Worm (Caenorhabditis elegans) whole organism, late embryonic: ENCODE results near the gene cka-1.

Experiments used
- ama-1 ChIP-seq: fragments of 150-350 bp; optimal IDR thresholded peaks from 2 replicates; lab custom pipeline; 2014
- ceh-31 ChIP-seq: sonication (generic microtip); optimal IDR thresholded peaks from 2 replicates; lab custom pipeline; 2016; ENCODE audit warnings: missing genetic modification characterization, missing compliant biosample characterization
- ceh-45 ChIP-seq: fragments of 200-800 bp; sonication (Bioruptor generic); IDR thresholded peaks from 2 replicates; pipeline ENCODE4 v1.3.6; 2022; ENCODE audit warnings: missing genetic modification reagents, missing genetic modification characterization, missing compliant biosample characterization
- elt-2 ChIP-seq: sonication (generic microtip); optimal IDR thresholded peaks from 2 replicates; lab custom pipeline; 2016; ENCODE audit warnings: missing genetic modification reagents, missing genetic modification characterization, missing compliant biosample characterization
- eyg-1 ChIP-seq: sonication (generic microtip); optimal IDR thresholded peaks from 2 replicates; lab custom pipeline; 2016; ENCODE audit warnings: missing genotype, missing genetic modification characterization, missing compliant biosample characterization
- fkh-10 ChIP-seq: fragments of 150-350 bp; optimal IDR thresholded peaks from 2 replicates; lab custom pipeline; 2014; ENCODE audit warnings: missing biosample characterization, missing genetic modification reagents, missing genetic modification characterization
- hlh-30 ChIP-seq: sonication (generic microtip); optimal IDR thresholded peaks from 2 replicates; lab custom pipeline; 2017; ENCODE audit warnings: antibody characterized with exemption, missing genetic modification characterization, missing compliant biosample characterization; ENCODE audit not compliant: insufficient read depth
- hlh-8 ChIP-seq: sonication (generic microtip); optimal IDR thresholded peaks from 2 replicates; lab custom pipeline; 2016; ENCODE audit warnings: missing genotype, missing genetic modification characterization, missing compliant biosample characterization
- lin-11 ChIP-seq: fragments of 200-800 bp; sonication (Bioruptor generic); optimal IDR thresholded peaks from 2 replicates; lab custom pipeline; 2018; ENCODE audit warnings: mild to moderate bottlenecking, missing genetic modification characterization, missing compliant biosample characterization
- nfya-1 ChIP-seq: sonication (generic microtip); optimal IDR thresholded peaks from 2 replicates; lab custom pipeline; 2017; ENCODE audit warnings: missing genetic modification characterization, mild to moderate bottlenecking, missing compliant biosample characterization, antibody characterized with exemption, moderate library complexity
- pha-4 ChIP-seq: fragments of 150-350 bp; optimal IDR thresholded peaks from 2 replicates; lab custom pipeline; 2018; ENCODE audit warnings: missing biosample characterization, missing genetic modification reagents, missing genetic modification characterization
- unc-3 ChIP-seq, 2 experiments: fragments of 200-800 bp in 1 of 2; sonication (Bioruptor generic) in 1 of 2; sonication (generic microtip) in 1 of 2; conservative IDR thresholded peaks in 1 of 2; optimal IDR thresholded peaks in 1 of 2; 2 replicates each; pipeline versions ENCODE4 v1.3.6 to Lab custom; 2016 to 2022; ENCODE audit warnings: missing compliant biosample characterization in 2 of 2, missing genetic modification characterization in 2 of 2, missing genetic modification reagents in 1 of 2

DNA sequence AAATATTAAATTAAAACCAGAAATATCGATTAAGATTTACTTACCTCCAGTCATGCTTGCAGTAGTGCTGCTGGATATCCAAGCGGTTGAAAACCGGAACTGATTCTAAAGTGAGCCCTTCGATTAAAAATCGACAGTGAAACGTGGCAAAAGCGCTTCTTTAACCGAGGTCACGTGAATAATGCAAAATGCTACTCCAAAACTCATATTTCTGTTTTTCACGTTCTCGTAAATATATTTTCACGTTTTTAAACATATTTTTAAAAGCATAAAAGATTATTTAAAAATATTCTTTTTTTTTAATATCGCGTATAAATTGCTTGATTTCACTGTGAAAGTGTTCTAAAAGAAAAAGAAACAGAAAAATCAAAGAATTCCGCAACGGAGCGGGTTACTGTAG lies 28.2 kb downstream of the cka-1 start, which contains the start of gene ant-1.3:
- TF ChIP-seq lin-11 (no peak), fkh-10 (no peak), hlh-8 (tag; lab: Kevin White, UChicago) (no peak), eyg-1 (no peak), pha-4 (tag; lab: Kevin White, UChicago) (no peak), ceh-31 (tag; lab: Kevin White, UChicago) (no peak), nfya-1 (no peak), hlh-30 (tag; lab: Kevin White, UChicago) (no peak), ama-1 (no peak), ceh-45 (no peak), unc-3 (GFP tag; conservative IDR thresholded peaks at IDR 0.05; lab: Robert Waterston, UW) (no peak), unc-3 (tag; optimal IDR thresholded peaks at IDR 0.05; lab: Kevin White, UChicago) (no peak), elt-2 (tag; lab: Kevin White, UChicago) (no peak)
